Fruit fly (Drosophila melanogaster): ENCODE measurements around the gene CG5386.
"Not testable (repeated sequence)": the region's sequence is repeated elsewhere in the genome, so short reads cannot be mapped to it uniquely, and the experiment has no call there.

CG5386 gene

dm6 chr3R:22298505-22298904, 43.5 kb downstream of the CG5386 start, which contains the start of gene CG7084:
TSS of gene CG7084 (plus strand) at chr3R:22298805.
- TF ChIP-seq sage, Hr78, psq (GFP tag; optimal IDR thresholded peaks at IDR 0.05): not testable (repeated sequence)
